Fruit fly (Drosophila melanogaster): ENCODE results near the gene CG14658.

DNA sequence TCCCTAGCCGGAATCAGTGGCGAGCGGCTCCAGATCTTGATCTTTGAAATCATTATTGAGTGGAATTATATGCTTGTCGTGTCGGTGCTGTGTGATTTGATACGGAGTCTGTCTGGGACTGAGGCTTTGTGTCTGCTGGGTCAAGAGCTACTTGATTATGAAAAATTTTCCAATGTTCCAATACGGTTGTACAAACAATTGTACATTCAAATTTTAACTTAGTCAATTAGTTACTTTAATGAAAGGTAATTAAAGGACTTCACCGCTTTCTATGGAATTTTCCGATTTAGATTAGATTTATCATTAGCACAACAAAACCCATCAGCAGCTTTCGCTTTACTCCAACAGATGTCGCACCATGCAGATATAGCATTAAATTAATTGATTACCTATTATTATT is at the start of gene CG14658:
- TF ChIP-seq Ets21C (GFP tag; optimal IDR thresholded peaks at IDR 0.05) (no peak), Lpt (GFP tag; optimal IDR thresholded peaks at IDR 0.05) (no peak), Gug (GFP tag; IDR thresholded peaks at IDR 0.05) (no peak), Ets96B (tag; optimal IDR thresholded peaks at IDR 0.05) (no peak), CG6163 (GFP tag; IDR thresholded peaks at IDR 0.05) (no peak), CG6276 (GFP tag; optimal IDR thresholded peaks at IDR 0.05) (no peak)

All from whole organism, prepupa.